1 fruit fly cellular context compared by ENCODE assay signal in the genomic region with DNA sequence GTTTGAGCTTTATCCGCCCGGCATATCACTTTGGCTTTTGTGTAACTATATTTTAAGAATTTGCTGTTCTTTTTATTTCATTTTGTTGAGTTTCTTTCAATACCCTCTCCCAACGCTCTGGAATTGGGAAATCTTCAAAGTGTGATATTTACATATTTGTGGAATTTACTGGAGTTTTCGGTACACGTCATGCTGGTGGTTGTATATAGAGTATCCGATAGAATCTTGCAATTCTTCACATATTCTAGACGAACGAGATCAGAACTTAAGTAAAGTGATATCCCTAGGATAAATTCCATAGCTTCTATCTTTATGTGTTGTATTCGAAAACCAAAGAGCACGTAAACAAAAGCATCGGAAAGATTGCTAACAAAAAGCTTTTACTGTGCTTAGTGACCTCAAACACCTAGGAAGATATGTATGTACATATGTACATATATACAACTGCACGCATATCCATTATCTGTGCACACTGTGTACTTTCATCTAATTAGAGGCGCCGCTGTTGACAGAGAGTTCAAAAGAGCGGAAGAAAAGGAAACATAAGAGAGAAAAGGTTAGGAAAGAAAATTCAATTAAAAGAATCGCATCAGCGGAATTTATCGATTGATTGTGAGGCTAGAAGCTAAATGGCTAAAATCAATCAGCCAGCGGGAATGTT.
A peak's percentile ranks its signal among the peaks of the same experiment; 100 is the strongest.
TF ChIP-seq lines count a peak whose summit lies in the region.

No protein-coding gene starts in this region.

TF ChIP-seq in whole organism, embryonic, 481 proteins besides CTCF, POLR2A, EP300 and RAD21 (continued from another document and continues in another):
- TF ChIP-seq row (GFP tag; IDR thresholded peaks at IDR 0.05; lab: Robert Waterston, UW) (peak; percentile 21; the same call in 1 of the 3 replicates), peb (GFP tag; IDR thresholded peaks at IDR 0.05; lab: Robert Waterston, UW) (no peak), scrt (GFP tag; optimal IDR thresholded peaks at IDR 0.05; lab: Kevin White, UChicago) (peak; percentile 44), CG3995 (GFP tag; optimal IDR thresholded peaks at IDR 0.05; lab: Kevin White, UChicago) (no peak), Nf-YB (GFP tag; optimal IDR thresholded peaks at IDR 0.05; lab: Kevin White, UChicago) (peak; percentile 28), YL-1 (GFP tag; optimal IDR thresholded peaks at IDR 0.05; lab: Kevin White, UChicago) (peak; percentile 22), dmrt99B (tag; optimal IDR thresholded peaks at IDR 0.05; lab: Kevin White, UChicago) (peak; percentile 47), CG4707 (GFP tag; optimal IDR thresholded peaks at IDR 0.05; lab: Kevin White, UChicago) (peak; percentile 89), tll (GFP tag; optimal IDR thresholded peaks at IDR 0.05; lab: Kevin White, UChicago) (no peak), mld (GFP tag; IDR thresholded peaks at IDR 0.05; lab: Robert Waterston, UW; ENCODE audit: partially characterized antibody) (no peak), CG16863 (GFP tag; optimal IDR thresholded peaks at IDR 0.05; lab: Kevin White, UChicago) (no peak), CG11456 (GFP tag; IDR thresholded peaks at IDR 0.05; lab: Robert Waterston, UW) (no peak), MTF-1 (GFP tag; optimal IDR thresholded peaks at IDR 0.05; lab: Kevin White, UChicago; ENCODE audit: borderline replicate concordance) (peak; percentile 77), schlank (tag; optimal IDR thresholded peaks at IDR 0.05; lab: Kevin White, UChicago) (peak; percentile 15), so (GFP tag; IDR thresholded peaks at IDR 0.05; lab: Robert Waterston, UW) (peak; percentile 62; the same call in 2 of the 3 replicates), ase (GFP tag; IDR thresholded peaks at IDR 0.05; lab: Robert Waterston, UW) (no peak), zen2 (GFP tag; IDR thresholded peaks at IDR 0.05; lab: Robert Waterston, UW; ENCODE audit: partially characterized antibody) (no peak), CkIIα-i1 (GFP tag; IDR thresholded peaks at IDR 0.05; lab: Robert Waterston, UW) (no peak), Fer3 (tag; optimal IDR thresholded peaks at IDR 0.05; lab: Kevin White, UChicago) (peak; percentile 46), CG5180 (GFP tag; optimal IDR thresholded peaks at IDR 0.05; lab: Kevin White, UChicago) (peak; percentile 72), Mes4 (GFP tag; optimal IDR thresholded peaks at IDR 0.05; lab: Kevin White, UChicago) (peak; percentile 13), unpg (GFP tag; optimal IDR thresholded peaks at IDR 0.05; lab: Kevin White, UChicago) (peak; percentile 49), CG10147 (GFP tag; optimal IDR thresholded peaks at IDR 0.05; lab: Kevin White, UChicago) (no peak), zf30C (GFP tag; optimal IDR thresholded peaks at IDR 0.05; lab: Kevin White, UChicago) (no peak), gem (tag; optimal IDR thresholded peaks at IDR 0.05; lab: Kevin White, UChicago) (peak; percentile 37), sima (GFP tag; optimal IDR thresholded peaks at IDR 0.05; lab: Kevin White, UChicago) (no peak), CG3847 (GFP tag; IDR thresholded peaks at IDR 0.05; lab: Robert Waterston, UW) (no peak), CG10979 (tag; optimal IDR thresholded peaks at IDR 0.05; lab: Kevin White, UChicago) (no peak), CG11560 (tag; IDR thresholded peaks at IDR 0.05; lab: Robert Waterston, UW) (no peak), org-1 (GFP tag; optimal IDR thresholded peaks at IDR 0.05; lab: Kevin White, UChicago) (no peak), gsb (GFP tag; IDR thresholded peaks at IDR 0.05; lab: Robert Waterston, UW) (no peak), CG10431 (GFP tag; optimal IDR thresholded peaks at IDR 0.05; lab: Kevin White, UChicago) (peak; percentile 80), D19A (tag; optimal IDR thresholded peaks at IDR 0.05; lab: Kevin White, UChicago) (peak; percentile 57), bowl (GFP tag; IDR thresholded peaks at IDR 0.05; lab: Robert Waterston, UW) (no peak), CG11247 (GFP tag; IDR thresholded peaks at IDR 0.05; lab: Robert Waterston, UW) (no peak), chm (GFP tag; IDR thresholded peaks at IDR 0.05; lab: Robert Waterston, UW) (no peak; the same call in 1 of the 2 replicates), CG15011 (GFP tag; optimal IDR thresholded peaks at IDR 0.05; lab: Kevin White, UChicago) (no peak), CG17829 (tag; optimal IDR thresholded peaks at IDR 0.05; lab: Kevin White, UChicago) (peak; percentile 4), bcd (GFP tag; optimal IDR thresholded peaks at IDR 0.05; lab: Kevin White, UChicago) (no peak), zfh1 (GFP tag; IDR thresholded peaks at IDR 0.05; lab: Robert Waterston, UW) (peak; percentile 43; the same call in 1 of the 3 replicates), CG17612 (GFP tag; IDR thresholded peaks at IDR 0.05; lab: Robert Waterston, UW) (no peak), C15 (GFP tag; IDR thresholded peaks at IDR 0.05; lab: Robert Waterston, UW) (0 out of 3 replicates have a peak, but pooled peaks have one; percentile 37), crc (GFP tag; optimal IDR thresholded peaks at IDR 0.05; lab: Kevin White, UChicago) (no peak), Optix (GFP tag; IDR thresholded peaks at IDR 0.05; lab: Robert Waterston, UW) (0 out of 3 replicates have a peak, but pooled peaks have one; percentile 5), CG4820 (GFP tag; optimal IDR thresholded peaks at IDR 0.05; lab: Kevin White, UChicago) (no peak), repo (GFP tag; optimal IDR thresholded peaks at IDR 0.05; lab: Kevin White, UChicago) (no peak), sisA (GFP tag; IDR thresholded peaks at IDR 0.05; lab: Robert Waterston, UW) (no peak), CG3726 (GFP tag; IDR thresholded peaks at IDR 0.05; lab: Robert Waterston, UW) (no peak), PHDP (tag; optimal IDR thresholded peaks at IDR 0.05; lab: Kevin White, UChicago) (peak; percentile 34), wdn (GFP tag; IDR thresholded peaks at IDR 0.05; lab: Robert Waterston, UW) (no peak), CG1792 (GFP tag; optimal IDR thresholded peaks at IDR 0.05; lab: Kevin White, UChicago) (peak; percentile 26), CG18599 (GFP tag; optimal IDR thresholded peaks at IDR 0.05; lab: Kevin White, UChicago) (peak; percentile 38), CG2120 (GFP tag; optimal IDR thresholded peaks at IDR 0.05; lab: Kevin White, UChicago) (no peak), CG18764 (GFP tag; optimal IDR thresholded peaks at IDR 0.05; lab: Kevin White, UChicago) (peak; percentile 35), croc (GFP tag; conservative IDR thresholded peaks at IDR 0.05; lab: Robert Waterston, UW) (no peak), Elba2 (GFP tag; optimal IDR thresholded peaks at IDR 0.05; lab: Kevin White, UChicago) (no peak), CG9876 (GFP tag; optimal IDR thresholded peaks at IDR 0.05; lab: Kevin White, UChicago) (no peak), CG8924 (tag; optimal IDR thresholded peaks at IDR 0.05; lab: Kevin White, UChicago) (peak; percentile 6), sens (GFP tag; lab: Kevin White, UChicago) (peak; percentile 88), HmgZ (tag; optimal IDR thresholded peaks at IDR 0.05; lab: Kevin White, UChicago) (no peak), Hr51 (GFP tag; optimal IDR thresholded peaks at IDR 0.05; lab: Kevin White, UChicago) (no peak), nerfin-1 (tag; optimal IDR thresholded peaks at IDR 0.05; lab: Kevin White, UChicago) (peak; percentile 59), sqz (GFP tag; optimal IDR thresholded peaks at IDR 0.05; lab: Kevin White, UChicago) (peak; percentile 61), CG18011 (GFP tag; optimal IDR thresholded peaks at IDR 0.05; lab: Kevin White, UChicago) (no peak), Dad (GFP tag; optimal IDR thresholded peaks at IDR 0.05; lab: Kevin White, UChicago) (no peak), emc (GFP tag; optimal IDR thresholded peaks at IDR 0.05; lab: Kevin White, UChicago) (no peak), fu2 (GFP tag; optimal IDR thresholded peaks at IDR 0.05; lab: Kevin White, UChicago) (no peak), CG32767 (GFP tag; IDR thresholded peaks at IDR 0.05; lab: Robert Waterston, UW) (peak; percentile 19; the same call in 1 of the 2 replicates), zen (tag; optimal IDR thresholded peaks at IDR 0.05; lab: Kevin White, UChicago) (no peak), Dip2 (GFP tag; IDR thresholded peaks at IDR 0.05; lab: Robert Waterston, UW) (no peak), onecut (GFP tag; IDR thresholded peaks at IDR 0.05; lab: Robert Waterston, UW) (peak; percentile 57), Blimp-1 (GFP tag; optimal IDR thresholded peaks at IDR 0.05; lab: Kevin White, UChicago) (peak; percentile 63), Atf3 (GFP tag; optimal IDR thresholded peaks at IDR 0.05; lab: Kevin White, UChicago) (no peak), D (optimal IDR thresholded peaks at IDR 0.05; lab: Kevin White, UChicago) (no peak), D (GFP tag; optimal IDR thresholded peaks at IDR 0.05; lab: Kevin White, UChicago) (peak; percentile 54), Pdp1 (GFP tag; optimal IDR thresholded peaks at IDR 0.05; lab: Kevin White, UChicago) (no peak), Hr78 (GFP tag; optimal IDR thresholded peaks at IDR 0.05; lab: Kevin White, UChicago) (peak in 1 of 2 experiments; percentile 75), CG9932 (GFP tag; IDR thresholded peaks at IDR 0.05; lab: Robert Waterston, UW) (no peak), CG17361 (GFP tag; IDR thresholded peaks at IDR 0.05; lab: Robert Waterston, UW) (no peak), CG31224 (GFP tag; IDR thresholded peaks at IDR 0.05; lab: Robert Waterston, UW) (no peak), Lpt (GFP tag; optimal IDR thresholded peaks at IDR 0.05; lab: Kevin White, UChicago) (no peak), H15 (GFP tag; IDR thresholded peaks at IDR 0.05; lab: Robert Waterston, UW) (no peak), slou (GFP tag; optimal IDR thresholded peaks at IDR 0.05; lab: Kevin White, UChicago) (no peak), CG32532 (GFP tag; IDR thresholded peaks at IDR 0.05; lab: Robert Waterston, UW) (no peak), Sin3A (optimal IDR thresholded peaks at IDR 0.05; lab: Kevin White, UChicago) (no peak), zfh2 (GFP tag; optimal IDR thresholded peaks at IDR 0.05; lab: Kevin White, UChicago) (no peak), p53 (GFP tag; optimal IDR thresholded peaks at IDR 0.05; lab: Kevin White, UChicago) (no peak), CG11723 (GFP tag; optimal IDR thresholded peaks at IDR 0.05; lab: Kevin White, UChicago) (peak; percentile 43), CG7556 (GFP tag; optimal IDR thresholded peaks at IDR 0.05; lab: Kevin White, UChicago) (no peak), slp2 (GFP tag; optimal IDR thresholded peaks at IDR 0.05; lab: Kevin White, UChicago) (no peak), Scr (GFP tag; IDR thresholded peaks at IDR 0.05; lab: Robert Waterston, UW; ENCODE audit: partially characterized antibody) (no peak), HLH3B (GFP tag; IDR thresholded peaks at IDR 0.05; lab: Robert Waterston, UW) (peak; percentile 39; the same call in 1 of the 2 replicates), CG7745 (tag; optimal IDR thresholded peaks at IDR 0.05; lab: Kevin White, UChicago) (no peak), NC2β (GFP tag; optimal IDR thresholded peaks at IDR 0.05; lab: Kevin White, UChicago) (no peak), CG17802 (tag; optimal IDR thresholded peaks at IDR 0.05; lab: Kevin White, UChicago) (no peak), tap (tag; optimal IDR thresholded peaks at IDR 0.05; lab: Kevin White, UChicago) (peak; percentile 42), stc (GFP tag; IDR thresholded peaks at IDR 0.05; lab: Robert Waterston, UW) (peak; percentile 74), br (optimal IDR thresholded peaks at IDR 0.05; lab: Kevin White, UChicago) (no peak), tx (GFP tag; optimal IDR thresholded peaks at IDR 0.05; lab: Kevin White, UChicago) (no peak), Dll (GFP tag; IDR thresholded peaks at IDR 0.05; lab: Robert Waterston, UW; ENCODE audit: partially characterized antibody) (no peak), caup (GFP tag; optimal IDR thresholded peaks at IDR 0.05; lab: Kevin White, UChicago; ENCODE audit: severe bottlenecking) (peak; percentile 12), CG3163 (GFP tag; optimal IDR thresholded peaks at IDR 0.05; lab: Kevin White, UChicago) (no peak), Doc2 (GFP tag; IDR thresholded peaks at IDR 0.05; lab: Robert Waterston, UW) (no peak), tup (GFP tag; optimal IDR thresholded peaks at IDR 0.05; lab: Kevin White, UChicago) (no peak), bigmax (GFP tag; optimal IDR thresholded peaks at IDR 0.05; lab: Kevin White, UChicago) (peak; percentile 33), NC2α (GFP tag; optimal IDR thresholded peaks at IDR 0.05; lab: Kevin White, UChicago) (no peak), CG8388 (GFP tag; optimal IDR thresholded peaks at IDR 0.05; lab: Kevin White, UChicago) (no peak), Ssrp (tag; optimal IDR thresholded peaks at IDR 0.05; lab: Kevin White, UChicago) (no peak), Aef1 (GFP tag; IDR thresholded peaks at IDR 0.05; lab: Robert Waterston, UW) (no peak), Eip74EF (GFP tag; optimal IDR thresholded peaks at IDR 0.05; lab: Kevin White, UChicago) (peak in 1 of 2 experiments; percentile 42), Dfd (GFP tag; optimal IDR thresholded peaks at IDR 0.05; lab: Kevin White, UChicago) (no peak), HmgD (GFP tag; optimal IDR thresholded peaks at IDR 0.05; lab: Kevin White, UChicago) (no peak), E2f1 (GFP tag; IDR thresholded peaks at IDR 0.05; lab: Robert Waterston, UW) (no peak), jigr1 (GFP tag; IDR thresholded peaks at IDR 0.05; lab: Robert Waterston, UW) (no peak), jumu (GFP tag; optimal IDR thresholded peaks at IDR 0.05; lab: Kevin White, UChicago) (no peak), NK7.1 (GFP tag; optimal IDR thresholded peaks at IDR 0.05; lab: Kevin White, UChicago) (peak; percentile 14), NfI (GFP tag; optimal IDR thresholded peaks at IDR 0.05; lab: Kevin White, UChicago) (peak; percentile 46), salm (tag; optimal IDR thresholded peaks at IDR 0.05; lab: Kevin White, UChicago) (peak; percentile 13), bbx (GFP tag; IDR thresholded peaks at IDR 0.05; lab: Robert Waterston, UW; ENCODE audit: partially characterized antibody) (no peak), cato (GFP tag; optimal IDR thresholded peaks at IDR 0.05; lab: Kevin White, UChicago; ENCODE audit: borderline replicate concordance) (no peak), CG7963 (GFP tag; IDR thresholded peaks at IDR 0.05; lab: Robert Waterston, UW; ENCODE audit: partially characterized antibody) (no peak), CG6854 (GFP tag; optimal IDR thresholded peaks at IDR 0.05; lab: Kevin White, UChicago) (peak; percentile 42), Med (GFP tag; lab: Kevin White, UChicago) (no peak), cas (GFP tag; IDR thresholded peaks at IDR 0.05; lab: Robert Waterston, UW) (no peak), Atf-2 (GFP tag; optimal IDR thresholded peaks at IDR 0.05; lab: Kevin White, UChicago) (no peak), CG13123 (GFP tag; optimal IDR thresholded peaks at IDR 0.05; lab: Kevin White, UChicago) (peak; percentile 16), CG4282 (GFP tag; optimal IDR thresholded peaks at IDR 0.05; lab: Kevin White, UChicago) (no peak)
